Worm (Caenorhabditis elegans): Measurements from ENCODE around the gene twk-4.

twk-4 gene

DNA sequence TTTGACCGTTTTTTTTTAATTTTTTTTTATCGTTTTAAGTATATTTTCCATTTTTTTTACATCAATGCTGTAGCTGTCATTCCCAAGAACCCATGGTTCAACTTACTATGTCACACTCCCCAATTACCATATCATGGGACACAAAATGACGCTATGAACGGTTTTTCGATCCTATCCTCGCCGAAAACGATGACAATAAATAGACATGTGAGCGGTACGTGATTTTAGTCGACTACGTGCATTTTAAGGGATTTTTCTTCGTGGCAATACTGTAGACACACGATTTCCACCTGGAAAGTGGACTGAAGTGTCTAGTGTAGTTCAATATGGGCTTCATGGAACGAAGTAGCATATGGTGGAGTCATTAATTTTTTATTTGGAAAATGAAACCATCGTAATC, 37.8 kb downstream of the twk-4 start (continued):
- no peak for TF ChIP-seq F26F4.8 (GFP tag; conservative IDR thresholded peaks at IDR 0.05)
- no peak for TF ChIP-seq egl-27 (tag; optimal IDR thresholded peaks at IDR 0.05)
- TF ChIP-seq daf-19 (GFP tag; conservative IDR thresholded peaks at IDR 0.05) = no peak
- no peak for TF ChIP-seq nhr-42 (GFP tag; IDR thresholded peaks at IDR 0.05)
- TF ChIP-seq nhr-41 (GFP tag; IDR thresholded peaks at IDR 0.05) = no peak
- no peak for TF ChIP-seq set-16 (GFP tag; IDR thresholded peaks at IDR 0.05)
- TF ChIP-seq ama-1 (optimal IDR thresholded peaks at IDR 0.05) = no peak
- no peak for TF ChIP-seq pqm-1 (tag; optimal IDR thresholded peaks at IDR 0.05)
- no peak for TF ChIP-seq Y105C5A.15 (GFP tag; IDR thresholded peaks at IDR 0.05)
- TF ChIP-seq lin-15B (tag; optimal IDR thresholded peaks at IDR 0.05) = no peak
- TF ChIP-seq ZK546.5 (tag; optimal IDR thresholded peaks at IDR 0.05) = no peak
- peak; percentile 85 for TF ChIP-seq nhr-28 (tag; optimal IDR thresholded peaks at IDR 0.05)
- peak; percentile 97 to 98 for TF ChIP-seq hif-1 (tag; optimal IDR thresholded peaks at IDR 0.05)
- peak; percentile 76 for TF ChIP-seq hlh-30 (tag; optimal IDR thresholded peaks at IDR 0.05; ENCODE audit: insufficient read depth)
- peak; percentile 8 for TF ChIP-seq hlh-11 (tag; optimal IDR thresholded peaks at IDR 0.05)
- TF ChIP-seq hmg-1.1 (GFP tag; IDR thresholded peaks at IDR 0.05) = no peak

DNA sequence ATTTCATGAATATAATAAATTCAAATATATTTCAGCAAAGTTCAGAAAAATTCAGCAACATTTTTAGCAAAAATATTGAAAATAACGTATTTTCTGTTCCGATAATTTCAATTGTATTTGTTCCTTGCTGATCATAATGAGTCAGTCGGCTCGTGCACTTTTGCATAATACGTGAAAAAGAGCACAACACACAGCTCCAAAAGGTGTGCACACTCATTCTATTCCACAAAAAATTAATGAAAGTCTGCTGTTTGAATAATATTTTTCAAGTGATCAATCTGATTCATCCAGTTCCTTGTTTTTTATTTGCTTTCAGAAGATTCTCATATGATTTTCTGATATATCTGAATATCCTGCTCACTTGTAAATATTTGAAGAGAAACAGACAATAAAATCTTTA, 39.8 kb downstream of the twk-4 start:
- TF ChIP-seq hif-1 (tag; optimal IDR thresholded peaks at IDR 0.05) = peak; percentile 87 to 89
- TF ChIP-seq skn-1 (tag; optimal IDR thresholded peaks at IDR 0.05) = no peak
- TF ChIP-seq lin-39 (tag; optimal IDR thresholded peaks at IDR 0.05) = no peak
- TF ChIP-seq aha-1 (tag) = peak; percentile 96

DNA sequence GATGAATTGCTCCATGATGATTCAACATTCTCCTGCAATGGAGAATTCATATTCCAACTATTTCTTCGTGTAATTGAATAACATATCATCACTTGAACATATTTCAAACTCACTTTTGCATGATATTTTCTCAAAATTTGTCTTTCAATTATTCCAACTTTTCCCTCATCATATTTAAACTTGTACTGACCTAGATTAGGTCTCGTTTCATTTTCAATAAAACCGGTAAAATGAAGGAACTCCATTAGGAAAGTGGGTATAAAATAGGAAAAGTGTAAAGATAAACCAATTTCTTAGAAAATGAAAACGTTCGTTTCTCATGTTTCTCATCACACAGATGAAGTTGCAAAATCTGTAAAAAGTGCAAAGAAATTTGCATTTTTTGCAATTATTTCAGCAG, 41.9 kb downstream of the twk-4 start, which contains the start of gene col-78:
Gene col-78, plus strand, starts transcription at position 301 of the 400 bp plus-strand sequence.
- TF ChIP-seq egl-27 (tag; optimal IDR thresholded peaks at IDR 0.05) (no peak), lin-38 (GFP tag; IDR thresholded peaks at IDR 0.05) (no peak), nhr-76 (tag; optimal IDR thresholded peaks at IDR 0.05) (no peak), zip-2 (tag; optimal IDR thresholded peaks at IDR 0.05) (no peak)

DNA sequence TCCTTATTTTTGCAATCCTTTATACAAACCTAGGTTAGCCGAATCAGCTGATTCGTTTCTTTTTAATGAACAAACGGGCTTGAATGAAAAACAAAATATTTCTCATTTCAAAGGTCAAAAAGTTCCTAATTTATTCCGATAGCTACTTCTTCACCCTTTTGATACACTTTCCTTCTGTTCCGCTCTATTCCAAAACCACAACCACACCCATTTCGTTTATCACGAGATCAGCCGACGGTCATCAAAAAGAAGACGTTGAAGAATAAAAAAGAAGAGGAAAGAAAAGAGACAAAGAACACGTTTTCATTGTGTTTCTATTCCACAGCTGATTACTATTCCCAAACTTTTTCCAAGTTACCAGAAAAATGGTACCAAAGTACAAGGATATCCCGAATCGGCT, 46.0 kb downstream of the twk-4 start:
- TF ChIP-seq lin-15B (tag; optimal IDR thresholded peaks at IDR 0.05) (no peak), dmd-8 (GFP tag; IDR thresholded peaks at IDR 0.05) (no peak), nhr-11 (tag; optimal IDR thresholded peaks at IDR 0.05) (no peak), ctbp-1 (GFP tag; IDR thresholded peaks at IDR 0.05) (no peak), ZK546.5 (tag; optimal IDR thresholded peaks at IDR 0.05) (no peak), aha-1 (tag) (no peak), zag-1 (tag; optimal IDR thresholded peaks at IDR 0.05) (no peak), mxl-3 (GFP tag; optimal IDR thresholded peaks at IDR 0.05) (no peak), madf-9 (GFP tag; conservative IDR thresholded peaks at IDR 0.05) (no peak), dmd-9 (GFP tag; IDR thresholded peaks at IDR 0.05) (no peak), snpc-1.2 (GFP tag; IDR thresholded peaks at IDR 0.05) (no peak), ztf-11 (tag; optimal IDR thresholded peaks at IDR 0.05) (no peak), nhr-102 (tag; optimal IDR thresholded peaks at IDR 0.05) (no peak), vab-7 (GFP tag; IDR thresholded peaks at IDR 0.05) (no peak), daf-16 (GFP tag; optimal IDR thresholded peaks at IDR 0.05) (no peak), daf-16 (tag; optimal IDR thresholded peaks at IDR 0.05) (no peak), php-3 (GFP tag; IDR thresholded peaks at IDR 0.05) (no peak), set-16 (GFP tag; IDR thresholded peaks at IDR 0.05) (no peak), nhr-10 (tag; optimal IDR thresholded peaks at IDR 0.05) (no peak)

DNA sequence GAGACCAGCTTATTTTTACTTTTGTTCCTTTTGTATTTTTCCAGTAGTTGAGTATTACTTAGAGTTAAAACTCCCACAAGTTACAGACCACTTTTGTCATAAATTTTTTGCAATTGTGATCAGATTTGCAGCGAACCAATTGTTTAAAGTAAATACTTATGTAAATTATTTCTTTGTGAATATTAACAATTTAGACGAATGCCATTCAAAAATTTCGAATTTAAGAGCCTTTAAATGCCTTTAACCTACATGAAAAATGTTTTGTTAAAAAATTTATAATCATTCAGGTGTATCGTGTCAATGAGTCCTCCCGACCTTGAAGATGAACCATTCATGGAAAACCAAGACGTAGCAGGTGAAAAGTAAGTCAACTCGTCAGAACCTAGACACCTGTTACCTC, 48.1 kb downstream of the twk-4 start, which contains the start of gene W07A12.4:
Gene W07A12.4, plus strand, starts transcription at position 301 of the 400 bp plus-strand sequence.
- peak; percentile 41 for TF ChIP-seq aha-1 (tag)
- no peak for TF ChIP-seq tag-97 (GFP tag; IDR thresholded peaks at IDR 0.05)
